Worm (Caenorhabditis elegans): ENCODE measurements around the gene eat-2.

eat-2 gene

DNA sequence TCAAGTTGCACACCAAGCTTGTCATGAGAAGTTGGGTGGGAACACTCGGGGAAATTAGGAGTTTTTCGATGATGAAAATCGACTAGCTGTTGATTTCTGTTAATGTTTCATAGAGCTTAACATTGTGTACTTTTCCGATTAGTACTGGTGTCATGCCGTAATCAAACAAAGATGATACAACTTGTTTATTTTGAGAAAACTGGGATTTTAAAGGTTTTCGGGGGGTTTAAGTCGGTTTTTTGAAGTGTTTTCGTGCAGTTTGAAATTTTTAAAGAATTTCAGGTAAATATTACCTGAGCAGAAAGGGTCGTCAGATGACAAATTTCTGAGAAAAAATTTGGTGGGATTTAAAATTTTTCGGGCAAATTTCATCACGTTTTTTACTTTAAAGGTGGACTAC, at the start of gene eat-2:
eat-2 (minus strand) TSS at position 101 of the 400 bp plus-strand sequence.
- TF ChIP-seq ces-1 (GFP tag; optimal IDR thresholded peaks at IDR 0.05): no peak
- TF ChIP-seq unc-120 (tag; optimal IDR thresholded peaks at IDR 0.05; ENCODE audit: poor library complexity, severe bottlenecking): no peak
- no peak for TF ChIP-seq mab-5 (tag; optimal IDR thresholded peaks at IDR 0.05)
- no peak for TF ChIP-seq blmp-1 (tag; optimal IDR thresholded peaks at IDR 0.05)
- no peak for TF ChIP-seq nhr-76 (tag; optimal IDR thresholded peaks at IDR 0.05)
- TF ChIP-seq pha-4 (tag; optimal IDR thresholded peaks at IDR 0.05): no peak
- no peak for TF ChIP-seq ceh-43 (GFP tag; optimal IDR thresholded peaks at IDR 0.05)
- no peak for TF ChIP-seq unc-62 (GFP tag; optimal IDR thresholded peaks at IDR 0.05)
- TF ChIP-seq nhr-237 (tag; optimal IDR thresholded peaks at IDR 0.05): no peak
- TF ChIP-seq sptf-1 (tag; optimal IDR thresholded peaks at IDR 0.05): no peak
- no peak for TF ChIP-seq ceh-39 (tag; optimal IDR thresholded peaks at IDR 0.05)
- TF ChIP-seq ceh-83 (GFP tag; optimal IDR thresholded peaks at IDR 0.05): no peak

DNA sequence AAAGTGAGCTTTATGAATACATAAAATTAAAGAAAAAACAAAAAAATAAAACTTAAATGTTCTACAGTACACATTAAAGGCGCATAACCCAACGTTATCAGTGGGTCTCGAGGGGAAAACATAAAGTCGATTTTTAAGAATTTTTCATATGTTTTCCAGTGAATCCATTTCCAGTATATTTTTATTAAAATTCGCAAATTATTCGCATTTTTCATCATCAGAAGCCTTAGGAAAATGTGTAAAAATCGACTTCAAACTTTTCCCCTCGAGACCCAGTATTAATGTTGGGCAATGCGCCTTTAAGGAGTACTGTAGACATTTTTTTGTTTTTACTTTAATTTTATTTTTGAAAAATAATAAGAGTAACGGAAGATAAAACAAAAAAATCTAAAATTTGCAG, 46.7 kb upstream of the eat-2 start:
- TF ChIP-seq lin-13 (tag; optimal IDR thresholded peaks at IDR 0.05): no peak
- no peak for TF ChIP-seq ceh-43 (GFP tag; optimal IDR thresholded peaks at IDR 0.05)
- no peak for TF ChIP-seq lin-32 (GFP tag; optimal IDR thresholded peaks at IDR 0.05)
- no peak for TF ChIP-seq bed-3 (GFP tag; optimal IDR thresholded peaks at IDR 0.05)
- TF ChIP-seq ceh-83 (GFP tag; optimal IDR thresholded peaks at IDR 0.05): no peak
- TF ChIP-seq pha-4 (tag; optimal IDR thresholded peaks at IDR 0.05): no peak
- TF ChIP-seq nhr-237 (tag; optimal IDR thresholded peaks at IDR 0.05): no peak
- TF ChIP-seq mep-1 (tag; optimal IDR thresholded peaks at IDR 0.05): no peak
- no peak for TF ChIP-seq ceh-39 (tag; optimal IDR thresholded peaks at IDR 0.05)
- TF ChIP-seq nhr-28 (tag; optimal IDR thresholded peaks at IDR 0.05): no peak

DNA sequence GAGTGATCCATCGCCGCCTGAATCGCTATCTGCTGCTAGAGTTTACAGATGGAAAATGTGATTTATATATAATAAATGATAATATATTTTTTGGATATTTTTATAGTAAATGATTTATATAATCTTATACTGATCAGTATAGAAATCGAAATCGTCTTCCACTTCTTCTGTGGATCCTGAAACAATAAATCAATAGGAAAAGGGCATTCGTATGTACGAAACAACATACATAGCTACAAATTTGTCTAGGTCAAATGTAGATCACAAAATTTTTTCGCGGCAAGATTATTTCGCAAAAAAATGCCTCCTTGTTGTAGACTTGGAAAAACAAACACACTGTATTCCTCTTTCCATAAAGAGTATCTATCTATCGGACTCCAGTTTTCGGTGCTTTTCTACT, 42.7 kb upstream of the eat-2 start, which contains the start of gene Y48B6A.10:
Y48B6A.10 (plus strand) TSS at position 301 of the 400 bp plus-strand sequence.
- TF ChIP-seq cnd-1 (tag; optimal IDR thresholded peaks at IDR 0.05) (no peak), pha-4 (tag; optimal IDR thresholded peaks at IDR 0.05) (no peak), nhr-28 (tag; optimal IDR thresholded peaks at IDR 0.05) (no peak), nhr-237 (tag; optimal IDR thresholded peaks at IDR 0.05) (no peak), snpc-4 (tag; optimal IDR thresholded peaks at IDR 0.05) (no peak), unc-120 (tag; optimal IDR thresholded peaks at IDR 0.05; ENCODE audit: poor library complexity, severe bottlenecking) (no peak), flh-1 (GFP tag; optimal IDR thresholded peaks at IDR 0.05) (no peak), M03D4.4 (tag; optimal IDR thresholded peaks at IDR 0.05) (no peak)

DNA sequence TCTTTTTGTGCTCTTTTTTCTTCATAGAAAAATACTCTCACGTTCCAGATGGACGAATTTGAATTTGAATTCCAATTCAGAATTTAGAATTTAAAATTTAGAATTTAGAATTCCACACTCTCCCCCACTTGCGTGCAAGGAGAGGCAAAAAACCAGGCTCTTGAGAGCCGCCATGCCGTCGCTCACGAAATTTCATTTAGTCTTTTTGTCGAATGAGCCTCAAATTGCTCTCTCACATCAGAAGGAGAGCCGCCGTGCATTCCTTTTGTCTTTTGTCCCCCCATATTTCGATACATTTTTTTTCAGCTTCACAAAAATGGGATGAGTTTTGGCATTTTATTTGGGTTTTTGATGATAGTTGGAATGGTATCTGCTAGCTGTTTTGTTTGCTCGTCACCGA, 39.7 kb upstream of the eat-2 start, which contains the start of gene hot-7:
hot-7 (plus strand) TSS at position 301 of the 400 bp plus-strand sequence.
- no peak for TF ChIP-seq ceh-83 (GFP tag; optimal IDR thresholded peaks at IDR 0.05)
- no peak for TF ChIP-seq mep-1 (tag; optimal IDR thresholded peaks at IDR 0.05)
- TF ChIP-seq ces-1 (GFP tag; optimal IDR thresholded peaks at IDR 0.05): peak; percentile 11

DNA sequence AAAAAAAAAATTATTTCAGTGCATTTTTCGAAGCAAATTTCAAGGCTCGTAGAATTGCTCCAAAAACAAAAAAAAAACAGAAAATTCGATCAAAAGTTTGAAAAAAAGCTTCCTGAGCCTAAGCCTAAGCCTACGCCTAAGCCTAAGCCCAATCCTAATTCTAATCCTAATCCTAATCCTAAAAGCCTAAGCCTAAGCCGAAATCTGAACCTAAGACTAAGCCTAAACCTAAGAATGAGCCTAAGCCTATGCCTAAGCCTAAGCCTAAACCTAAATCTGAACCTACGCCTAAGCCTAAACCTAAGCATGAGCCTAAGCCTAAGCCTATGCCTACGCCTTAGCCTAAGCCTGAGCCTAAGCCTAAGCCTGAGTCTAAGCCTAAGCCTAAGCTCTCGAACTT, 34.8 kb upstream of the eat-2 start:
- TF ChIP-seq cnd-1 (tag; optimal IDR thresholded peaks at IDR 0.05) (no peak), zip-8 (tag; optimal IDR thresholded peaks at IDR 0.05) (no peak), sem-2 (GFP tag; optimal IDR thresholded peaks at IDR 0.05) (no peak), ceh-43 (GFP tag; optimal IDR thresholded peaks at IDR 0.05) (no peak), ces-1 (GFP tag; optimal IDR thresholded peaks at IDR 0.05) (no peak), nhr-237 (tag; optimal IDR thresholded peaks at IDR 0.05) (no peak), flh-1 (GFP tag; optimal IDR thresholded peaks at IDR 0.05) (no peak), unc-120 (tag; optimal IDR thresholded peaks at IDR 0.05; ENCODE audit: poor library complexity, severe bottlenecking) (no peak), snpc-4 (tag; optimal IDR thresholded peaks at IDR 0.05) (no peak), pha-4 (tag; optimal IDR thresholded peaks at IDR 0.05) (no peak), mls-2 (tag; optimal IDR thresholded peaks at IDR 0.05) (no peak), mep-1 (tag; optimal IDR thresholded peaks at IDR 0.05) (no peak), mab-5 (tag; optimal IDR thresholded peaks at IDR 0.05) (no peak), nhr-76 (tag; optimal IDR thresholded peaks at IDR 0.05) (no peak), ztf-11 (tag; optimal IDR thresholded peaks at IDR 0.05) (no peak), elt-3 (tag; optimal IDR thresholded peaks at IDR 0.05) (no peak)

DNA sequence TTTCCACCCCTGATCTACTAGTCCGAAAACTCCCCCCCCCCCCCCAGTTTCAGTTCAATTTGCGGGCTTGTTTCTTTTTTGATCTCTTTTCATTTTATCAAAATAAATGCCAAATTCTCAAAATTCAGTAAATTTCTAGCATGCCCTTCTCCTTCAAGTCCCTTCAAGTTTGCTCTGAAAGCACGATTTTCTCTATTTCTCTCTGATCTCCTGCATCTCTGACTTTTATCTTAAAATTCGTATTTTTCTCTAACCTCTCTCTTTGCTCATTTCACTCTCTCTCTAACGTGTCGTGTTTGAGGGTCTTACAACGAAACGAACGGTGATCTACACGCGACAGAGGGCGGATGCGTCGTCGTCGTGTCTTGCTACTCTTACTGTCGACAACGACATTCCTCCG, 33.9 kb upstream of the eat-2 start, which contains the start of gene ace-3:
ace-3 (plus strand) TSS at position 301 of the 400 bp plus-strand sequence.
- TF ChIP-seq nhr-237 (tag; optimal IDR thresholded peaks at IDR 0.05) (no peak), nhr-12 (tag; optimal IDR thresholded peaks at IDR 0.05) (no peak), elt-3 (tag; optimal IDR thresholded peaks at IDR 0.05) (no peak), bed-3 (GFP tag; optimal IDR thresholded peaks at IDR 0.05) (no peak), elt-1 (tag; optimal IDR thresholded peaks at IDR 0.05; ENCODE audit: borderline replicate concordance, insufficient read depth) (no peak), lin-13 (tag; optimal IDR thresholded peaks at IDR 0.05) (no peak), unc-39 (tag; optimal IDR thresholded peaks at IDR 0.05) (no peak), ceh-39 (tag; optimal IDR thresholded peaks at IDR 0.05) (no peak), mab-5 (tag; optimal IDR thresholded peaks at IDR 0.05) (no peak), unc-62 (GFP tag; optimal IDR thresholded peaks at IDR 0.05) (no peak), drap-1 (GFP tag; optimal IDR thresholded peaks at IDR 0.05) (no peak), nhr-28 (tag; optimal IDR thresholded peaks at IDR 0.05) (no peak), ztf-11 (tag; optimal IDR thresholded peaks at IDR 0.05) (no peak), sem-2 (GFP tag; optimal IDR thresholded peaks at IDR 0.05) (no peak), lsy-2 (tag; optimal IDR thresholded peaks at IDR 0.05) (no peak), ceh-83 (GFP tag; optimal IDR thresholded peaks at IDR 0.05) (no peak), tbx-8 (GFP tag; optimal IDR thresholded peaks at IDR 0.05) (no peak), sptf-1 (tag; optimal IDR thresholded peaks at IDR 0.05) (no peak), ceh-43 (GFP tag; optimal IDR thresholded peaks at IDR 0.05) (no peak), ham-2 (GFP tag; optimal IDR thresholded peaks at IDR 0.05) (no peak)

Data from whole organism, mixed stage, embryonic.